Fruit fly (Drosophila melanogaster) whole organism, embryonic: Measurements from ENCODE around the gene CG7514.
A peak's percentile ranks its signal among the peaks of the same experiment; 100 is the strongest.

ENCODE experiments used
- C15 ChIP-seq: fragments of 200-800 bp; sonication (Bioruptor generic); IDR thresholded peaks from 3 replicates; pipeline ENCODE4 v1.3.6; 2022; ENCODE audit warnings: missing biosample characterization, missing genetic modification characterization
- CG2129 ChIP-seq: fragments of 200-800 bp; sonication (Bioruptor generic); IDR thresholded peaks from 2 replicates; pipeline ENCODE4 v1.3.6; 2022; ENCODE audit warnings: missing biosample characterization, missing genetic modification characterization; ENCODE audit not compliant: partially characterized antibody
- CG6254 ChIP-seq: fragments of 200-800 bp; sonication (Bioruptor generic); optimal IDR thresholded peaks from 3 replicates; lab custom pipeline; 2017; ENCODE audit warnings: mild to moderate bottlenecking, missing biosample characterization, missing genetic modification reagents, missing genetic modification characterization
- Hr3 ChIP-seq: fragments of 200-800 bp; sonication (Bioruptor generic); optimal IDR thresholded peaks from 3 replicates; lab custom pipeline; 2016; ENCODE audit warnings: missing biosample characterization, missing genetic modification characterization
- Opbp ChIP-seq: fragments of 200-800 bp; sonication (Bioruptor generic); IDR thresholded peaks from 3 replicates; pipeline ENCODE4 v1.3.6; 2022; ENCODE audit warnings: missing biosample characterization, missing genetic modification characterization; ENCODE audit not compliant: partially characterized antibody
- bbx ChIP-seq: fragments of 200-800 bp; sonication (Bioruptor generic); IDR thresholded peaks from 2 replicates; pipeline ENCODE4 v1.3.6; 2022; ENCODE audit warnings: missing biosample characterization, missing genetic modification characterization; ENCODE audit not compliant: partially characterized antibody
- oc ChIP-seq: fragments of 200-800 bp; sonication (Bioruptor generic); optimal IDR thresholded peaks from 2 replicates; lab custom pipeline; 2018; ENCODE audit warnings: missing biosample characterization, mild to moderate bottlenecking, missing genetic modification characterization, moderate library complexity
- sima ChIP-seq: fragments of 200-800 bp; sonication (Bioruptor generic); optimal IDR thresholded peaks from 2 replicates; lab custom pipeline; 2016; ENCODE audit warnings: missing biosample characterization, missing genetic modification characterization
- sna ChIP-seq: fragments of 200-800 bp; sonication (Bioruptor generic); IDR thresholded peaks from 2 replicates; pipeline ENCODE4 v1.3.6; 2022; ENCODE audit warnings: missing biosample characterization, missing genetic modification characterization; ENCODE audit not compliant: partially characterized antibody
- usp ChIP-seq: fragments of >200 bp; optimal IDR thresholded peaks from 2 replicates; lab custom pipeline; 2017; ENCODE audit warnings: missing biosample characterization, missing genetic modification characterization

DNA sequence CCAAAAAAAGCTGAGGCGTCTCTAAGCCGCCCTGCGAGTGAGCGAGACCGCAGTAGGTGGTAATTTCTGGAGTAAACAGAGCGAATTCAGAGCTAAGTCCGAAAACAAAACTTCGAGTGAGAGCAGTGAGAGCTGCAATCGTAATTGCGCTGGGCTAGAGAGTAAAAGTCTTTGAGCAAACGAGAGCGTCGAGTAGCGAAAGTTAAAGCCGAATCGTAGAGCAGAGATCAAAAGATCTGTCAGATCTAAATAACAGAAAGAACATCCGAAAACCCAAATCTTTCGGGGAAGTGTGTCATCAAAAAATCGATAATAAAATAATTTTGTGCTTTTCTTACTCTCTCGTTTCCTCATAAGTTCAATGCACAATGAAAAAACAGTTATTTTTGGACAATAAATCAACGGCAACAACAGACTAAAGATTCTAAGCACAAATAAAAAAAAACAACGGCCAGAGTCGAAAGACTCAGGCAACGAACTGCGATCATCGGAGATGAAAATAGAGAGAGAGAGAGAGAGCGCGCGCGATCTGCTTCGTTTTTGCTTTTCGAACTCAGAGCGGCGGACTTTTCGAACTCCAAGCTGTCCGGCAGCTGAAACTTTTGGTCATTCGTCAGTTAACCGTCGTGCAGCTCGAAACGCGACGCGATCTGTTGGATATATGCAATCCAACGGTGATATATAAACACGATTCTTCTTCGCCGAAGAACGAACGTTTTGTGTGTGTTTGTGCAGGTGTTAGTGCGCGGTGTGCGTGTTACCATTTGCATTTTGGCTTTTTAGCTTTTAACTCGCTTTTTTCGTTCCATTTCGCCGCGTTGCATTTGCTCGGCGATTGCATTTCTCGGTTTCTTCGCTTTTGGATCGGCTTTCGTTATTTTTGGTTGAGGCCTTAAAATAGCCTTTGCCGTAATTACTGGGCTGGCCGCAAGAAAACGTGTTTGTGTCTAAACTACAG is 3.9 kb upstream of the CG7514 start, which contains the start of gene RhoGEF64C:
- TF ChIP-seq sima (GFP tag; lab: Kevin White, UChicago) (no peak), sna (GFP tag; lab: Robert Waterston, UW) (no peak), Opbp (GFP tag; lab: Robert Waterston, UW) (no peak), usp (GFP tag; lab: Kevin White, UChicago) (no peak), bbx (GFP tag; lab: Robert Waterston, UW) (peak; percentile 18; the same call in 1 of the 2 replicates), CG6254 (GFP tag; lab: Kevin White, UChicago) (no peak), oc (tag; lab: Kevin White, UChicago) (no peak), C15 (GFP tag; lab: Robert Waterston, UW) (no peak), CG2129 (GFP tag; lab: Robert Waterston, UW) (no peak), Hr3 (GFP tag; lab: Kevin White, UChicago) (no peak)
